Worm (Caenorhabditis elegans) whole organism, L3 larva: Measurements from ENCODE around the gene sra-36.

ENCODE experiments used
- R02D3.7 ChIP-seq: fragments of 150-350 bp; optimal IDR thresholded peaks from 2 replicates; lab custom pipeline; 2014; ENCODE audit warnings: missing biosample characterization, missing genetic modification characterization
- ZK546.5 ChIP-seq: sonication (generic microtip); optimal IDR thresholded peaks from 2 replicates; lab custom pipeline; 2017; ENCODE audit warnings: missing biosample characterization, missing genetic modification characterization
- ceh-28 ChIP-seq: fragments of 150-350 bp; optimal IDR thresholded peaks from 2 replicates; lab custom pipeline; 2014; ENCODE audit warnings: missing biosample characterization, missing genetic modification reagents, missing genetic modification characterization
- ceh-82 ChIP-seq: fragments of 150-350 bp; optimal IDR thresholded peaks from 2 replicates; lab custom pipeline; 2014; ENCODE audit warnings: missing biosample characterization, missing genetic modification characterization
- daf-12 ChIP-seq: fragments of 150-350 bp; optimal IDR thresholded peaks from 2 replicates; lab custom pipeline; 2014; ENCODE audit warnings: missing biosample characterization, missing genetic modification reagents, missing genetic modification characterization
- egl-27 ChIP-seq: sonication (generic microtip); optimal IDR thresholded peaks from 4 replicates; lab custom pipeline; 2017; ENCODE audit warnings: missing biosample characterization, missing genetic modification reagents, missing genetic modification characterization
- elt-1 ChIP-seq: fragments of 150-350 bp; optimal IDR thresholded peaks from 2 replicates; lab custom pipeline; 2014; ENCODE audit warnings: missing biosample characterization, missing genetic modification characterization
- elt-3 ChIP-seq, 3 experiments: fragments of 150-350 bp in 1 of 3; sonication (generic microtip) in 2 of 3; optimal IDR thresholded peaks; 2 replicates in 2 of 3; 4 replicates in 1 of 3; lab custom pipeline; 2014 to 2017; ENCODE audit warnings: missing biosample characterization in 3 of 3, missing genetic modification characterization in 3 of 3
- eor-1 ChIP-seq, 2 experiments: fragments of 150-350 bp; optimal IDR thresholded peaks; 2 replicates each; lab custom pipeline; 2014 to 2018; ENCODE audit warnings: missing biosample characterization in 2 of 2, missing genetic modification characterization in 2 of 2
- fkh-10 ChIP-seq: sonication (generic microtip); optimal IDR thresholded peaks from 2 replicates; lab custom pipeline; 2017; ENCODE audit warnings: missing biosample characterization, missing genetic modification reagents, missing genetic modification characterization
- fkh-2 ChIP-seq: fragments of 150-350 bp; optimal IDR thresholded peaks from 2 replicates; lab custom pipeline; 2014; ENCODE audit warnings: missing biosample characterization, missing genetic modification reagents, missing genetic modification characterization
- fos-1 ChIP-seq: fragments of 150-350 bp; optimal IDR thresholded peaks from 2 replicates; lab custom pipeline; 2014; ENCODE audit warnings: missing biosample characterization, missing genetic modification characterization
- jun-1 ChIP-seq: fragments of 150-350 bp; optimal IDR thresholded peaks from 2 replicates; lab custom pipeline; 2014; ENCODE audit warnings: missing biosample characterization, missing genetic modification reagents, missing genetic modification characterization
- lin-15B ChIP-seq: fragments of 150-350 bp; optimal IDR thresholded peaks from 2 replicates; lab custom pipeline; 2014; ENCODE audit warnings: missing biosample characterization, missing genetic modification characterization
- lin-39 ChIP-seq: fragments of 150-350 bp; optimal IDR thresholded peaks from 2 replicates; lab custom pipeline; 2018; ENCODE audit warnings: missing biosample characterization, missing genetic modification reagents, missing genetic modification characterization
- lsy-12 ChIP-seq: sonication (generic microtip); optimal IDR thresholded peaks from 2 replicates; lab custom pipeline; 2016; ENCODE audit warnings: mild to moderate bottlenecking, missing genetic modification characterization, missing compliant biosample characterization
- nfya-1 ChIP-seq: sonication (generic microtip); optimal IDR thresholded peaks from 2 replicates; lab custom pipeline; 2017; ENCODE audit warnings: missing genetic modification characterization, mild to moderate bottlenecking, missing compliant biosample characterization, antibody characterized with exemption, moderate library complexity; ENCODE audit not compliant: insufficient read depth
- nhr-11 ChIP-seq: fragments of 150-350 bp; optimal IDR thresholded peaks from 2 replicates; lab custom pipeline; 2014; ENCODE audit warnings: missing biosample characterization, missing genetic modification characterization
- nhr-12 ChIP-seq: fragments of 150-350 bp; optimal IDR thresholded peaks from 2 replicates; lab custom pipeline; 2014; ENCODE audit warnings: missing biosample characterization, missing genetic modification characterization
- nhr-23 ChIP-seq: fragments of 150-350 bp; optimal IDR thresholded peaks from 2 replicates; lab custom pipeline; 2014; ENCODE audit warnings: missing biosample characterization, missing genetic modification reagents, missing genetic modification characterization
- nhr-25 ChIP-seq: sonication (generic microtip); optimal IDR thresholded peaks from 2 replicates; lab custom pipeline; 2017; ENCODE audit warnings: missing biosample characterization, missing genetic modification characterization
- nhr-43 ChIP-seq: sonication (generic microtip); optimal IDR thresholded peaks from 2 replicates; lab custom pipeline; 2016; ENCODE audit warnings: mild to moderate bottlenecking, missing genetic modification characterization, missing compliant biosample characterization; ENCODE audit not compliant: poor library complexity, severe bottlenecking
- nhr-76 ChIP-seq: fragments of 150-350 bp; sonication (generic microtip); optimal IDR thresholded peaks from 5 replicates; lab custom pipeline; 2014; ENCODE audit warnings: missing biosample characterization, missing genetic modification characterization
- pha-4 ChIP-seq: fragments of 150-350 bp; optimal IDR thresholded peaks from 2 replicates; lab custom pipeline; 2014; ENCODE audit warnings: missing biosample characterization, missing genetic modification reagents, missing genetic modification characterization
- pqm-1 ChIP-seq: fragments of 150-350 bp; optimal IDR thresholded peaks from 2 replicates; lab custom pipeline; 2017; ENCODE audit warnings: missing biosample characterization, missing genetic modification characterization, inconsistent platforms
- sea-2 ChIP-seq: fragments of 150-350 bp; sonication (generic microtip); optimal IDR thresholded peaks from 4 replicates; lab custom pipeline; 2014; ENCODE audit warnings: missing biosample characterization, missing genetic modification reagents, missing genetic modification characterization
- skn-1 ChIP-seq: fragments of 150-350 bp; optimal IDR thresholded peaks from 2 replicates; lab custom pipeline; 2014; ENCODE audit warnings: missing biosample characterization, missing genetic modification characterization
- tbx-2 ChIP-seq: sonication (generic microtip); optimal IDR thresholded peaks from 2 replicates; lab custom pipeline; 2016; ENCODE audit warnings: mild to moderate bottlenecking, missing genetic modification characterization, missing compliant biosample characterization
- unc-39 ChIP-seq: sonication (generic microtip); optimal IDR thresholded peaks from 4 replicates; lab custom pipeline; 2017; ENCODE audit warnings: missing biosample characterization, missing genetic modification characterization
- unc-62 ChIP-seq: fragments of 150-350 bp; sonication (generic microtip); optimal IDR thresholded peaks from 4 replicates; lab custom pipeline; 2014; ENCODE audit warnings: missing biosample characterization, missing genetic modification reagents, missing genetic modification characterization

sra-36 gene

DNA sequence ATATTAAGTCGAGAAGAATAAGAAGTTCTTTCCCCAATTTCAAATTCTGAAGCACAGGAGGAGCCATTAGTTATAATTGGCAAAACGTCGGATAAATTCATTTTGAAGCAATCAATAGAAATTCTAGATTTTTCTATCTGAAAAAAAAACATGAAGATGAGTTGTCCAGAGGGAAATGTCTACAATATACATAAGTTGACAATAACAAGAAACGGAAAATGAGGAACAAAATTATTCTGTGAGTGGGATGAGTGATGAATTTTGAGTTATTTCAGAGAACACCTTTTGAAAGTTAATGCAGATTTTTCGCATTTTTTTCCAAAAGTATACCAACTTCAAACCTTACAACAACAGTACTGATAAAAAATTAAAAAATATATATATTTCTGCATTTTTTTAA is at the start of gene sra-36:
Gene sra-36 (minus strand): TSS at position 101 of the 400 bp plus-strand sequence.
- TF ChIP-seq R02D3.7, result no peak
- no peak for TF ChIP-seq jun-1
- no peak for TF ChIP-seq fkh-2 (tag; lab: Kevin White, UChicago)
- no peak for TF ChIP-seq eor-1 (tag; optimal IDR thresholded peaks at IDR 0.05; lab: Kevin White, UChicago)
- no peak for TF ChIP-seq tbx-2
- TF ChIP-seq lin-15B (tag; lab: Kevin White, UChicago), result no peak
- no peak for TF ChIP-seq ceh-82
- TF ChIP-seq fos-1 (tag; lab: Kevin White, UChicago), result no peak
- no peak for TF ChIP-seq nhr-43 (tag; lab: Kevin White, UChicago)
- no peak for TF ChIP-seq pqm-1 (tag; lab: Kevin White, UChicago)
- TF ChIP-seq lin-39 (tag; lab: Kevin White, UChicago), result no peak
- TF ChIP-seq unc-62 (GFP tag; lab: Kevin White, UChicago), result no peak
- TF ChIP-seq lsy-12 (tag; lab: Kevin White, UChicago), result no peak
- no peak for TF ChIP-seq skn-1 (tag; lab: Kevin White, UChicago)
- TF ChIP-seq nhr-25, result no peak
- no peak for TF ChIP-seq sea-2
- no peak for TF ChIP-seq daf-12 (tag; lab: Kevin White, UChicago)

DNA sequence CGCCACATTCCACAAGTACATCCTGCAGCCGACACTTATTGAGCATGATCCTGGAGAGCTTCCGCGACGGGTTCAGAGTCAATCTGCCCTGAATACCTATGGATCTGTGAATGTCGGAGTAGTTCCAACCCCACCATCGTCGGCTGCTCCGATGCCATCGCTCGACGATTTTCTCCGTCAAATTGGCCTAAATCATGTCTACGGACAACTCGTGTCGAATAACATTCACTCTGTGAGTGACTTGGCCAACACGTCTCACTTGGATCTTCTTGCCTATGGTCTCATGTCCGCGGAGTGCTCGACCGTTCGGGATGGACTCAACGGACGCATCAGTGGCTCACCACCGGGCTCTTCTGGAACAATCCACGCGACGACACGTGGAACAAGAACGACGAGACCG is 49.6 kb upstream of the sra-36 start:
- TF ChIP-seq elt-1 (tag; lab: Kevin White, UChicago) (no peak), nhr-23 (tag; lab: Kevin White, UChicago) (no peak), pha-4 (no peak), egl-27 (no peak), unc-62 (GFP tag; lab: Kevin White, UChicago) (no peak), unc-39 (no peak)

DNA sequence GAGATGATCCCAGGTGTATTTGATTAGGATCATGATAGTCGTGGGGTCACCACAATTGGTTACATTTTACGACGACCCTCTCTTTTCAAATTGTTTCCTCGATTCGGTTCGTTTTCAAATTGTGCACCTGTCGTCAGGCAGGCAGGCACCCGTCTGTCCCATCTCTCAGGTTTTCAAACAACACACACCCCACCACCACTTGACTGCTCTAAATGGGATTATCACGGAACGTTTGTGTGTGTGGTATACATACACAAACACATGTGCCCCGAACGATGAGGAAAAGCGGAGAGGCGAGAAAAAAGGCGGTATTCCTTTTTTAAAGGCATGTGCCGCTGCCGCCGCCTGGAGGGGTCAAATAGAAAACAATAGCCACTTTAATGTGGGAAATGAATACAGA is 44.8 kb upstream of the sra-36 start:
- TF ChIP-seq daf-12 (tag; lab: Kevin White, UChicago), result no peak
- no peak for TF ChIP-seq nfya-1 (tag; lab: Kevin White, UChicago)
- TF ChIP-seq nhr-12 (tag; lab: Kevin White, UChicago), result no peak
- TF ChIP-seq nhr-76 (tag; lab: Kevin White, UChicago), result no peak
- no peak for TF ChIP-seq fkh-10 (GFP tag; lab: Kevin White, UChicago)
- no peak for TF ChIP-seq pqm-1 (tag; lab: Kevin White, UChicago)
- TF ChIP-seq ceh-28 (tag; lab: Kevin White, UChicago), result no peak
- no peak for TF ChIP-seq nhr-11 (tag; lab: Kevin White, UChicago)
- TF ChIP-seq tbx-2, result no peak
- no peak for TF ChIP-seq lsy-12 (tag; lab: Kevin White, UChicago)
- TF ChIP-seq jun-1, result no peak
- no peak for TF ChIP-seq elt-3 (tag; optimal IDR thresholded peaks at IDR 0.05; lab: Kevin White, UChicago)

DNA sequence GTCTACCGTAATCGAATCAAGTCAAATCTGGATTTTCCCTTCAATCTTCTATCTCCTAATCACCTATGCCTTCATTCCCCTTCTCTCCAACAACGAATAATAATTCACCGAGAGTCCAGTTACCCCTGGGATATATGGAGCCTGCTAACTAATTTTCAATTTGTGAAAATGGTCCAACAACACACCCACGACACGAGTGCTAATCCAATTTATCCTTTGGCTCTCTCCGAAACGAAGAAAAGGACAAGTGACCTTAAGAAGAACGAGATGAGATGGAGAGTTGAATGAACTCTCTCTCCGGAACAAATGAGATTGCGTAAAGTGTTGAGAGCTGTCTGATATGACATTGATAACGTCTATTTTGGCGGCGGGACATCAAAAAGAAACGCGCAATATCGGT is 43.8 kb upstream of the sra-36 start:
- TF ChIP-seq R02D3.7, result no peak
- no peak for TF ChIP-seq fos-1 (tag; lab: Kevin White, UChicago)
- TF ChIP-seq fkh-2 (tag; lab: Kevin White, UChicago), result no peak
- TF ChIP-seq egl-27, result no peak
- TF ChIP-seq nhr-25, result no peak
- no peak for TF ChIP-seq ceh-28 (tag; lab: Kevin White, UChicago)
- TF ChIP-seq nhr-43 (tag; lab: Kevin White, UChicago), result no peak
- no peak for TF ChIP-seq ZK546.5 (tag; lab: Kevin White, UChicago)
- no peak for TF ChIP-seq sea-2

DNA sequence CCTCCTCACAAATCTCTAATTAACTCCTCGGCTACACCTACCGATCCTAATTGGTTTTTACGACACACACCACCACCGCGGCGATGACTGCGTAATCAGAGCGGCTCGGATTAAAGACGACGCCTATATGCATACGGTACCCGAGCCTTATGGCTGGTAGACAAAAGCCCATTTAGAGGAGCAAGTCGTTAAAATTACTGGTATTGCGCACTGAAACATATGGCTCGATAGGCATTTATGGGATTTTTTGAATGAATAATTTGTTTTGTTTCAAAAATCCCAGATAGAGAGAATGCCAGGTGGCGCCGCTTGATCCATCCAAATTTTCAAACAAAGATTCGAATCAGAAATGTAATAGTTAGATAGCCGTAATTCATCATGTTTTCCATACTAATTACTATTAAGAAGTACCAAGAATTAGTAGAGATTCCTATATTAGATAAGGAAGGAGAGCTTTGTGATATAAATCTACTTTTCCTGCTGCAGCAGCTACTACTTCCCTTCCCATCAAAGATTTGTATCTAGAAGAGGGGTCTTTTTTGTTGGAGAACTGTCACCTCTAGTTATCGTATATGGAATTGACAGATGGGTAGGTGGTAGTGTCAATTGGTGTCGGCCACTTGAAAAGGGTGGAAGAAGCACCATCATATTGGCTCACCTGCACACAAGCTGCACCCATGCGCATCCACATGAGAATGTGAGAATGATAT is 42.8 kb upstream of the sra-36 start:
- TF ChIP-seq eor-1 (tag; optimal IDR thresholded peaks at IDR 0.05; lab: Kevin White, UChicago) (no peak), nfya-1 (tag; lab: Kevin White, UChicago) (no peak), fkh-2 (tag; lab: Kevin White, UChicago) (no peak), fkh-10 (GFP tag; lab: Kevin White, UChicago) (no peak), elt-1 (tag; lab: Kevin White, UChicago) (peak; percentile 83), lin-39 (tag; lab: Kevin White, UChicago) (no peak), tbx-2 (no peak)
